Fruit fly (Drosophila melanogaster) whole organism, embryonic: ENCODE results near the gene Rdl.

Experiments used
- Bgb ChIP-seq: fragments of 200-800 bp; sonication (Bioruptor generic); IDR thresholded peaks from 2 replicates; pipeline ENCODE4 v1.3.6; 2022; ENCODE audit warnings: missing biosample characterization, missing genetic modification characterization; ENCODE audit not compliant: partially characterized antibody
- Bteb2 ChIP-seq: fragments of 200-800 bp; sonication (Bioruptor generic); optimal IDR thresholded peaks from 2 replicates; lab custom pipeline; 2016; ENCODE audit warnings: missing biosample characterization, missing genetic modification characterization
- CG11247 ChIP-seq: fragments of 200-800 bp; sonication (Bioruptor generic); IDR thresholded peaks from 2 replicates; pipeline ENCODE4 v1.3.6; 2022; ENCODE audit warnings: missing biosample characterization, missing genetic modification characterization
- CG11560 ChIP-seq: fragments of 200-800 bp; sonication (Bioruptor generic); IDR thresholded peaks from 3 replicates; pipeline ENCODE4 v1.3.6; 2022; ENCODE audit warnings: missing biosample characterization, missing genetic modification characterization
- CG11723 ChIP-seq: fragments of 200-800 bp; sonication (Bioruptor generic); optimal IDR thresholded peaks from 2 replicates; lab custom pipeline; 2017; ENCODE audit warnings: missing biosample characterization, mild to moderate bottlenecking, missing genetic modification characterization
- CG12659 ChIP-seq: fragments of 200-800 bp; sonication (Bioruptor generic); optimal IDR thresholded peaks from 3 replicates; lab custom pipeline; 2017; ENCODE audit warnings: mild to moderate bottlenecking, missing biosample characterization, missing genetic modification reagents, missing genetic modification characterization
- CG12942 ChIP-seq: fragments of 200-800 bp; sonication (Bioruptor generic); optimal IDR thresholded peaks from 3 replicates; lab custom pipeline; 2016; ENCODE audit warnings: missing biosample characterization, missing genetic modification characterization
- CG13296 ChIP-seq: fragments of 200-800 bp; sonication (Bioruptor generic); optimal IDR thresholded peaks from 3 replicates; lab custom pipeline; 2018; ENCODE audit warnings: missing biosample characterization, mild to moderate bottlenecking, missing genetic modification characterization
- CG15011 ChIP-seq: fragments of 200-800 bp; sonication (Bioruptor generic); optimal IDR thresholded peaks from 3 replicates; lab custom pipeline; 2018; ENCODE audit warnings: missing biosample characterization, mild to moderate bottlenecking, missing genetic modification characterization
- CG15073 ChIP-seq: fragments of 200-800 bp; sonication (Bioruptor generic); optimal IDR thresholded peaks from 2 replicates; lab custom pipeline; 2016; ENCODE audit warnings: missing biosample characterization, missing genetic modification characterization
- CG17829 ChIP-seq: fragments of 200-800 bp; optimal IDR thresholded peaks from 2 replicates; lab custom pipeline; 2019; ENCODE audit warnings: missing biosample characterization, mild to moderate bottlenecking, missing genetic modification characterization, moderate library complexity
- CG2889 ChIP-seq: fragments of 200-800 bp; sonication (Bioruptor generic); IDR thresholded peaks from 3 replicates; pipeline ENCODE4 v1.3.6; 2022; ENCODE audit warnings: missing biosample characterization, missing genetic modification characterization
- CG7928 ChIP-seq: fragments of 200-800 bp; sonication (Bioruptor generic); optimal IDR thresholded peaks from 2 replicates; lab custom pipeline; 2017; ENCODE audit warnings: missing biosample characterization, mild to moderate bottlenecking, missing genetic modification characterization
- CG7987 ChIP-seq: fragments of 200-800 bp; sonication (Bioruptor generic); optimal IDR thresholded peaks from 2 replicates; lab custom pipeline; 2018; ENCODE audit warnings: missing biosample characterization, mild to moderate bottlenecking, missing genetic modification characterization, moderate library complexity
- CG8290 ChIP-seq, 3 experiments: fragments of 200-800 bp; sonication (Bioruptor generic); optimal IDR thresholded peaks; 2 replicates each; lab custom pipeline; 2016 to 2019; ENCODE audit warnings: missing biosample characterization in 3 of 3, missing genetic modification characterization in 3 of 3, mild to moderate bottlenecking in 2 of 3, moderate library complexity in 1 of 3
- D19A ChIP-seq: fragments of 200-800 bp; optimal IDR thresholded peaks from 3 replicates; lab custom pipeline; 2019; ENCODE audit warnings: missing biosample characterization, mild to moderate bottlenecking, missing genetic modification characterization, moderate library complexity
- Doc2 ChIP-seq: fragments of 200-800 bp; sonication (Bioruptor generic); IDR thresholded peaks from 2 replicates; pipeline ENCODE4 v1.3.6; 2022; ENCODE audit warnings: missing biosample characterization, missing genetic modification characterization
- Eip74EF ChIP-seq, 2 experiments: fragments of 200-800 bp in 1 of 2; fragments of >200 bp in 1 of 2; sonication (Bioruptor generic) in 1 of 2; optimal IDR thresholded peaks; 2 replicates each; lab custom pipeline; 2017 to 2019; ENCODE audit warnings: missing biosample characterization in 2 of 2, missing genetic modification characterization in 2 of 2, mild to moderate bottlenecking in 1 of 2, moderate library complexity in 1 of 2
- Hmr ChIP-seq: fragments of 200-800 bp; sonication (Bioruptor generic); optimal IDR thresholded peaks from 3 replicates; lab custom pipeline; 2017; ENCODE audit warnings: mild to moderate bottlenecking, missing biosample characterization, missing genetic modification reagents, missing genetic modification characterization
- Hmx ChIP-seq: fragments of 200-800 bp; sonication (Bioruptor generic); optimal IDR thresholded peaks from 2 replicates; lab custom pipeline; 2016; ENCODE audit warnings: missing biosample characterization, missing genetic modification characterization
- Opbp ChIP-seq: fragments of 200-800 bp; sonication (Bioruptor generic); IDR thresholded peaks from 3 replicates; pipeline ENCODE4 v1.3.6; 2022; ENCODE audit warnings: missing biosample characterization, missing genetic modification characterization; ENCODE audit not compliant: partially characterized antibody
- Rfx ChIP-seq: fragments of 200-800 bp; sonication (Bioruptor generic); IDR thresholded peaks from 2 replicates; pipeline ENCODE4 v1.3.6; 2022; ENCODE audit warnings: missing biosample characterization, missing genetic modification characterization
- aop ChIP-seq: fragments of 200-800 bp; sonication (Bioruptor generic); IDR thresholded peaks from 2 replicates; pipeline ENCODE4 v1.3.6; 2022; ENCODE audit warnings: missing biosample characterization, missing genetic modification characterization
- ara ChIP-seq: fragments of 200-800 bp; sonication (Bioruptor generic); IDR thresholded peaks from 2 replicates; pipeline ENCODE4 v1.3.6; 2022; ENCODE audit warnings: missing biosample characterization, missing genetic modification characterization
- chif ChIP-seq, 2 experiments: fragments of 200-800 bp; sonication (Bioruptor generic); optimal IDR thresholded peaks; 3 replicates each; lab custom pipeline; 2016; ENCODE audit warnings: missing biosample characterization in 2 of 2, missing genetic modification characterization in 2 of 2
- chinmo ChIP-seq: fragments of 200-800 bp; sonication (Bioruptor generic); IDR thresholded peaks from 4 replicates; pipeline ENCODE4 v1.3.6; 2022; ENCODE audit warnings: missing biosample characterization, missing genetic modification characterization; ENCODE audit not compliant: partially characterized antibody
- da ChIP-seq: fragments of 200-800 bp; sonication (Bioruptor generic); optimal IDR thresholded peaks from 2 replicates; lab custom pipeline; 2016; ENCODE audit warnings: missing biosample characterization, missing genetic modification characterization
- dpn ChIP-seq, 2 experiments: fragments of 200-800 bp; sonication (Bioruptor generic); optimal IDR thresholded peaks; 3 replicates each; lab custom pipeline; 2016; ENCODE audit warnings: missing biosample characterization in 2 of 2, missing genetic modification characterization in 2 of 2
- eve ChIP-seq, 2 experiments: fragments of >200 bp; optimal IDR thresholded peaks; 2 replicates each; lab custom pipeline; 2017; ENCODE audit warnings: missing biosample characterization in 2 of 2, missing genetic modification characterization in 2 of 2
- ewg ChIP-seq: fragments of 200-800 bp; sonication (Bioruptor generic); optimal IDR thresholded peaks from 3 replicates; lab custom pipeline; 2017; ENCODE audit warnings: mild to moderate bottlenecking, missing biosample characterization, missing genetic modification reagents, missing genetic modification characterization
- gce ChIP-seq: fragments of 200-800 bp; sonication (Bioruptor generic); IDR thresholded peaks from 3 replicates; pipeline ENCODE4 v1.3.6; 2022; ENCODE audit warnings: missing biosample characterization, missing genetic modification characterization
- gsb-n ChIP-seq: fragments of 200-800 bp; sonication (Bioruptor generic); optimal IDR thresholded peaks from 3 replicates; lab custom pipeline; 2018; ENCODE audit warnings: missing biosample characterization, mild to moderate bottlenecking, missing genetic modification characterization
- jumu ChIP-seq: fragments of 200-800 bp; sonication (Bioruptor generic); optimal IDR thresholded peaks from 3 replicates; lab custom pipeline; 2016; ENCODE audit warnings: missing biosample characterization, missing genetic modification characterization
- kah ChIP-seq: fragments of 200-800 bp; sonication (Bioruptor generic); optimal IDR thresholded peaks from 2 replicates; lab custom pipeline; 2018; ENCODE audit warnings: missing biosample characterization, mild to moderate bottlenecking, missing genetic modification characterization
- kay ChIP-seq: fragments of 200-800 bp; sonication (Bioruptor generic); optimal IDR thresholded peaks from 2 replicates; lab custom pipeline; 2016; ENCODE audit warnings: missing biosample characterization, missing genetic modification characterization
- pan ChIP-seq, 4 experiments: fragments of >200 bp in 3 of 4; fragments of 200-800 bp in 1 of 4; sonication (Bioruptor generic) in 1 of 4; optimal IDR thresholded peaks in 3 of 4; IDR thresholded peaks in 1 of 4; 2 replicates each; pipeline versions ENCODE4 v1.3.6 to Lab custom; 2017 to 2022; ENCODE audit warnings: missing biosample characterization in 2 of 4, missing genetic modification characterization in 2 of 4, mixed read lengths in 1 of 4
- prd ChIP-seq, 3 experiments: fragments of >200 bp in 2 of 3; fragments of 200-800 bp in 1 of 3; sonication (Bioruptor generic) in 1 of 3; optimal IDR thresholded peaks in 2 of 3; IDR thresholded peaks in 1 of 3; 2 replicates in 2 of 3; 3 replicates in 1 of 3; pipeline versions ENCODE4 v1.3.6 to Lab custom; 2017 to 2022; ENCODE audit warnings: missing biosample characterization in 1 of 3, missing genetic modification characterization in 1 of 3
- ranshi ChIP-seq: fragments of 200-800 bp; sonication (Bioruptor generic); IDR thresholded peaks from 2 replicates; pipeline ENCODE4 v1.3.6; 2022; ENCODE audit warnings: missing biosample characterization, missing genetic modification characterization
- row ChIP-seq: fragments of 200-800 bp; sonication (Bioruptor generic); IDR thresholded peaks from 3 replicates; pipeline ENCODE4 v1.3.6; 2022; ENCODE audit warnings: missing biosample characterization, missing genetic modification characterization
- sens ChIP-seq: fragments of 200-800 bp; sonication (Bioruptor generic); peaks from one replicate; lab custom pipeline; 2016; ENCODE audit warnings: missing biosample characterization, missing genetic modification characterization
- slp2 ChIP-seq: fragments of 200-800 bp; sonication (Bioruptor generic); optimal IDR thresholded peaks from 2 replicates; lab custom pipeline; 2016; ENCODE audit warnings: missing biosample characterization, missing genetic modification characterization
- tap ChIP-seq: fragments of 200-800 bp; optimal IDR thresholded peaks from 3 replicates; lab custom pipeline; 2019; ENCODE audit warnings: missing biosample characterization, mild to moderate bottlenecking, missing genetic modification characterization, moderate library complexity
- tgo ChIP-seq: fragments of 200-800 bp; sonication (Bioruptor generic); IDR thresholded peaks from 3 replicates; pipeline ENCODE4 v1.3.6; 2022; ENCODE audit warnings: missing biosample characterization, missing genetic modification characterization
- trem ChIP-seq: fragments of 200-800 bp; optimal IDR thresholded peaks from 3 replicates; lab custom pipeline; 2019; ENCODE audit warnings: missing biosample characterization, mild to moderate bottlenecking, missing genetic modification characterization, moderate library complexity
- usp ChIP-seq: fragments of >200 bp; optimal IDR thresholded peaks from 2 replicates; lab custom pipeline; 2017; ENCODE audit warnings: missing biosample characterization, missing genetic modification characterization
- vnd ChIP-seq: fragments of 200-800 bp; sonication (Bioruptor generic); IDR thresholded peaks from 3 replicates; pipeline ENCODE4 v1.3.6; 2022; ENCODE audit warnings: missing biosample characterization, missing genetic modification characterization; ENCODE audit not compliant: partially characterized antibody
- wdn ChIP-seq: fragments of 200-800 bp; sonication (Bioruptor generic); IDR thresholded peaks from 2 replicates; pipeline ENCODE4 v1.3.6; 2022; ENCODE audit warnings: missing biosample characterization, missing genetic modification characterization
- wor ChIP-seq: fragments of 200-800 bp; sonication (Bioruptor generic); IDR thresholded peaks from 2 replicates; pipeline ENCODE4 v1.3.6; 2022; ENCODE audit warnings: missing biosample characterization, missing genetic modification characterization

Gene Rdl

DNA sequence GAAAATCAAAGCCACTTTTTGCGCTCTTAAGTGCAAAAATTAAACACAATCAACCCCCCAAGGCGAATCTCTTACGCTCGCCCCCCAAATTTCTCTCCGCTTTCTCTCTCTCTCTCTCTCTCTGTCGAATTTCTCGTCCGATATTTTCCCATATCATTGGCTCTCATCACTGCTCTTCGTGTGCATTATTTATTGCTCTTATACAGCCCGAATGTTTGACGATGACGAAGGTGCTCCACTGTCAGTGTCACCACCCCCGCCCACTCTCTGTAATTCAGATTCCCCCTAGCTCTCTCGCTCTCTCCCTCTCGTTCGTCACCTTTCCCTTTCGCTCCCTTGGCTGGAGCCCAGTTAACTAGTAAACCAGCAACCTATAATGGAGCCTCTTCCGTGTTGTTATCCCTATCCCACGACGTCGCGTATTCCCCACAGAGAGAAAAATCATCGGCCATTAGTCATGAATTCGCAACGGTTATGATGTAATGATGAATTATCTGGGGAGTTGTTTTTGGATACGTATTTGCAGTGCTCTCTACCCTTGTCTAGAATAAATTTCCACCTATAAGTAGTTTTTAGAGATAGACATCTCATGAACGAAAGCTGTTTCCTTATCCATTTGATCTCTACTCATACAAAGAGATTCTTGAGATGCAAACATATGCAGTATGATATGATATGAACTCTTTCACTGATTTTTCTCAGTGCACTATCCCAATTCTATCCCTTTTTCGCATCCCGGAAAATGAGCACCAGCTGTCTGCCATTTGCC lies 54.1 kb downstream of the Rdl start (continued):
- TF ChIP-seq CG11560 (tag; lab: Robert Waterston, UW): no peak
- peak; percentile 39; the same call in 1 of the 2 replicates for TF ChIP-seq Rfx
- TF ChIP-seq CG8290 (GFP tag; optimal IDR thresholded peaks at IDR 0.05; lab: Kevin White, UChicago): no peak
- no peak for TF ChIP-seq CG8290 (tag; optimal IDR thresholded peaks at IDR 0.05; lab: Kevin White, UChicago)
- no peak for TF ChIP-seq vnd (GFP tag; lab: Robert Waterston, UW)
- TF ChIP-seq CG11723: no peak
- TF ChIP-seq jumu (GFP tag; lab: Kevin White, UChicago): peak; percentile 62
- peak; percentile 60 for TF ChIP-seq tgo (GFP tag; lab: Robert Waterston, UW)
- TF ChIP-seq sens (GFP tag; lab: Kevin White, UChicago): peak; percentile 52
- TF ChIP-seq dpn (GFP tag; optimal IDR thresholded peaks at IDR 0.05; lab: Kevin White, UChicago): peak; percentile 60 to 66
- peak in 1 of 2 experiments; percentile 86 for TF ChIP-seq eve (GFP tag; optimal IDR thresholded peaks at IDR 0.05; lab: Kevin White, UChicago)
- TF ChIP-seq Hmx (GFP tag; lab: Kevin White, UChicago): no peak
- TF ChIP-seq row: peak; percentile 62
- TF ChIP-seq tap (tag; lab: Kevin White, UChicago): no peak
- no peak for TF ChIP-seq ranshi (GFP tag; lab: Robert Waterston, UW)
- no peak for TF ChIP-seq CG11247 (GFP tag; lab: Robert Waterston, UW)
- 0 out of 2 replicates have a peak, but pooled peaks have one; percentile 17 for TF ChIP-seq wor
- TF ChIP-seq usp: no peak
- TF ChIP-seq ara (GFP tag; lab: Robert Waterston, UW): no peak
- no peak for TF ChIP-seq CG15011
- TF ChIP-seq kay: no peak
- TF ChIP-seq kah (GFP tag; lab: Kevin White, UChicago): no peak
- TF ChIP-seq Opbp: no peak
- TF ChIP-seq Doc2: no peak
- TF ChIP-seq trem: no peak
- peak; percentile 62; the same call in 1 of the 4 replicates for TF ChIP-seq chinmo (GFP tag; lab: Robert Waterston, UW)
- no peak for TF ChIP-seq gce (GFP tag; lab: Robert Waterston, UW)
- no peak for TF ChIP-seq CG2889
- TF ChIP-seq gsb-n (tag; lab: Kevin White, UChicago): no peak
- no peak for TF ChIP-seq prd (optimal IDR thresholded peaks at IDR 0.05; lab: Kevin White, UChicago)
- peak; percentile 48; the same call in 1 of the 3 replicates for TF ChIP-seq prd (GFP tag; IDR thresholded peaks at IDR 0.05; lab: Robert Waterston, UW)
- TF ChIP-seq CG7928 (GFP tag; lab: Kevin White, UChicago): no peak
- peak; percentile 15 for TF ChIP-seq ewg (GFP tag; lab: Kevin White, UChicago)
- TF ChIP-seq Eip74EF (GFP tag; optimal IDR thresholded peaks at IDR 0.05; lab: Kevin White, UChicago): no peak
- TF ChIP-seq da (GFP tag; lab: Kevin White, UChicago): peak; percentile 26
- no peak for TF ChIP-seq CG7987 (GFP tag; lab: Kevin White, UChicago)
- TF ChIP-seq CG15073: no peak
- no peak for TF ChIP-seq Bgb (GFP tag; lab: Robert Waterston, UW)
- TF ChIP-seq CG17829 (tag; lab: Kevin White, UChicago): peak; percentile 35
- TF ChIP-seq slp2 (GFP tag; lab: Kevin White, UChicago): peak; percentile 51
- peak; percentile 76 for TF ChIP-seq Hmr (GFP tag; lab: Kevin White, UChicago)
- TF ChIP-seq CG12659 (GFP tag; lab: Kevin White, UChicago): peak; percentile 46
- peak; percentile 50 for TF ChIP-seq D19A (tag; lab: Kevin White, UChicago)
- peak; percentile 32 for TF ChIP-seq CG13296 (GFP tag; lab: Kevin White, UChicago)
- no peak for TF ChIP-seq pan (optimal IDR thresholded peaks at IDR 0.05; lab: Kevin White, UChicago)
- peak in 1 of 2 experiments; percentile 18 for TF ChIP-seq pan (GFP tag; optimal IDR thresholded peaks at IDR 0.05 in 1 of 2, IDR thresholded peaks at IDR 0.05 in 1 of 2)
- TF ChIP-seq Bteb2 (GFP tag; lab: Kevin White, UChicago): peak; percentile 47
- TF ChIP-seq CG12942 (GFP tag; lab: Kevin White, UChicago): peak; percentile 2
- no peak for TF ChIP-seq aop (GFP tag; lab: Robert Waterston, UW)
- TF ChIP-seq chif (GFP tag; optimal IDR thresholded peaks at IDR 0.05; lab: Kevin White, UChicago): peak; percentile 40 to 48
- TF ChIP-seq wdn (GFP tag; lab: Robert Waterston, UW): no peak
